Worm (Caenorhabditis elegans) whole organism, L2 larva: ENCODE results near the gene cul-1.

Experiments used
- blmp-1 ChIP-seq: sonication (generic microtip); optimal IDR thresholded peaks from 2 replicates; lab custom pipeline; 2017; ENCODE audit warnings: missing genetic modification characterization, mild to moderate bottlenecking, missing compliant biosample characterization, antibody characterized with exemption, moderate library complexity; ENCODE audit not compliant: insufficient read depth
- nhr-12 ChIP-seq: fragments of 150-350 bp; optimal IDR thresholded peaks from 2 replicates; lab custom pipeline; 2014; ENCODE audit warnings: missing biosample characterization, missing genetic modification characterization
- snpc-4 ChIP-seq: fragments of 150-350 bp; optimal IDR thresholded peaks from 2 replicates; lab custom pipeline; 2014; ENCODE audit warnings: missing biosample characterization, missing genetic modification characterization

DNA sequence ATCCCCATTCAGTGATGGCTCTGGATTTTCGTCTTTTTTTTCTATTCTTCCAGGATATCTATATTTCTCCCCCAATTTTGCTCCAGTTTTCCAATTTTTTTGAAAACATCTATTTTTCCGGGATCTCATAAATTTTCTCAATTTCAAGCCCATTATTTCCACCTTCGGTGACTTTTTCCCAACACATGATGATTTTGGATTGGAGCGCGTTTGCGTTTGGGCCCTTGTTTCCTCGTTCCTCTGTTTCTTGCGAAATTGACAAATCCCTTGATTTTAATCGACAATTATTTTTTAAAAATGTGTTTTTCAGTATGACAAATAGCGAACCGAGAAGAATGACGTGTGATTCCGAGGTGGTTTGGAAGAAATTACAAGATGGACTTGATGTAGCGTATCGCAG is at the start of gene cul-1:
- no peak for TF ChIP-seq blmp-1 (tag; lab: Kevin White, UChicago)
- TF ChIP-seq snpc-4 (tag; lab: Kevin White, UChicago): no peak
- no peak for TF ChIP-seq nhr-12
